Worm (Caenorhabditis elegans): ENCODE data around the gene ptr-4.

DNA sequence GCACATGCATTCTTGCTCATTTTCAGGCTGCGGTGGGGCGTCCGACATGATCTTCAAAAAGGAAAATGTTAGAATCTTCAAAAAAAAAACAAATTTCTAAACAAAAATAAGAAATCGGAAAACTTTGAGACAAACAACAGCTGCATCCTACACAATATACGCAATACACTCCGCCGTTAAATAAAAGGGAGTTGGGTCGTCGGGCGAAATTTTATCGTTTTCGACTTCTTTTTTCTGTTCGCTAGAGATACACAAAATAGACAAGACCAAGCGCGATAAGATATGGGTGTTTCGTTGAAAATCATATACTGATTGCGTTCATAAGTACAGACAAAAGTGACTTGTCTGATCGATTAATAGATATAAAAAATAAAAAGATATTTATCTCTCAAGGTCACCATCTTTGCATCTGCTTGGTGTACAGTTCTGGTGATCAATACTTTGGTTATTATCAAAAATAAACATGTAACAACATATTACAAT, 43.5 kb upstream of the ptr-4 start, which contains the start of gene kynu-1:
- TF ChIP-seq flt-1 (GFP tag; IDR thresholded peaks at IDR 0.05) (no peak), ama-1 (optimal IDR thresholded peaks at IDR 0.05) (no peak), tbx-11 (GFP tag; IDR thresholded peaks at IDR 0.05) (no peak), pes-1 (GFP tag; IDR thresholded peaks at IDR 0.05) (no peak), sea-1 (GFP tag; conservative IDR thresholded peaks at IDR 0.05) (no peak), tbx-37 (GFP tag; conservative IDR thresholded peaks at IDR 0.05) (no peak), ets-7 (tag; optimal IDR thresholded peaks at IDR 0.05) (no peak)

All from whole organism, early embryonic.